Worm (Caenorhabditis elegans): Measurements from ENCODE around the gene dhhc-5.

DNA sequence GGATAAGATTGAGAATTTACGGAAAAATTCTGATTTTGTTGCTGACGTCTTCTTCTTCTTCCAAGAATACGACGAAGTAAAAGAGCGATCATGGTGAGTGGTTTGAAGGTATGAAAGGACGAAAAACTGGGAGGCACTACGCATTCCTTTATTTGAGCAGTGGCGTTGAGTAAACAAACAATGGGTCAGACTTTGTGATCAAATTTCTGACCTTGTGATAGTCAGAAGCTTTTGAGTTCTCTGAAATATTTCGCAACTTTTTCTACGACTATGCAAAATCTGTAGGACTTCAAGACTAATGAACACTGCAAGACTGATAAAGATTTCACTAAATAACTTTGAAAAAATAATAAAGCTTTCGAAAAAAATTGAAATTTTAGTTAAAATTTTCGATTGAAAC, 31.9 kb downstream of the dhhc-5 start, which contains the start of gene F28F5.4:
- TF ChIP-seq nhr-11 (tag; optimal IDR thresholded peaks at IDR 0.05) (no peak), egl-13 (tag; optimal IDR thresholded peaks at IDR 0.05) (no peak), grh-1 (GFP tag; IDR thresholded peaks at IDR 0.05) (no peak), ceh-88 (GFP tag; IDR thresholded peaks at IDR 0.05) (no peak), fkh-10 (GFP tag; optimal IDR thresholded peaks at IDR 0.05) (no peak), mep-1 (tag; optimal IDR thresholded peaks at IDR 0.05) (no peak), lin-39 (tag; optimal IDR thresholded peaks at IDR 0.05) (no peak), nhr-28 (tag; optimal IDR thresholded peaks at IDR 0.05) (no peak)
